Fruit fly (Drosophila melanogaster) whole organism, embryonic: Measurements from ENCODE around the gene CG18675.
A peak's percentile ranks its signal among the peaks of the same experiment; 100 is the strongest.

Experiments used
- Abd-B ChIP-seq: fragments of 200-800 bp; sonication (Bioruptor generic); optimal IDR thresholded peaks from 2 replicates; lab custom pipeline; 2018; ENCODE audit warnings: missing biosample characterization, mild to moderate bottlenecking, missing genetic modification characterization, moderate library complexity
- Atf3 ChIP-seq: fragments of 200-800 bp; sonication (Bioruptor generic); optimal IDR thresholded peaks from 3 replicates; lab custom pipeline; 2016; ENCODE audit warnings: missing biosample characterization, missing genetic modification characterization
- CG10147 ChIP-seq: fragments of 200-800 bp; sonication (Bioruptor generic); optimal IDR thresholded peaks from 2 replicates; lab custom pipeline; 2019; ENCODE audit warnings: missing biosample characterization, mild to moderate bottlenecking, missing genetic modification characterization, moderate library complexity
- CG1024 ChIP-seq: fragments of 200-800 bp; sonication (Bioruptor generic); IDR thresholded peaks from 2 replicates; pipeline ENCODE4 v1.3.6; 2022; ENCODE audit warnings: missing biosample characterization, missing genetic modification characterization
- CG12155 ChIP-seq: fragments of 200-800 bp; sonication (Bioruptor generic); optimal IDR thresholded peaks from 3 replicates; lab custom pipeline; 2016; ENCODE audit warnings: missing biosample characterization, missing genetic modification characterization
- CG12219 ChIP-seq: fragments of 200-800 bp; sonication (Bioruptor generic); optimal IDR thresholded peaks from 3 replicates; lab custom pipeline; 2018; ENCODE audit warnings: missing biosample characterization, mild to moderate bottlenecking, missing genetic modification characterization
- CG13424 ChIP-seq: fragments of 200-800 bp; sonication (Bioruptor generic); optimal IDR thresholded peaks from 2 replicates; lab custom pipeline; 2019; ENCODE audit warnings: missing biosample characterization, mild to moderate bottlenecking, missing genetic modification characterization, moderate library complexity
- CG13775 ChIP-seq: fragments of 200-800 bp; sonication (Bioruptor generic); optimal IDR thresholded peaks from 3 replicates; lab custom pipeline; 2017; ENCODE audit warnings: missing biosample characterization, mild to moderate bottlenecking, missing genetic modification characterization
- CG16779 ChIP-seq: fragments of 200-800 bp; sonication (Bioruptor generic); IDR thresholded peaks from 2 replicates; pipeline ENCODE4 v1.3.6; 2022; ENCODE audit warnings: missing biosample characterization, missing genetic modification characterization
- CG17359 ChIP-seq: fragments of 200-800 bp; sonication (Bioruptor generic); optimal IDR thresholded peaks from 3 replicates; lab custom pipeline; 2018; ENCODE audit warnings: missing biosample characterization, mild to moderate bottlenecking, missing genetic modification characterization, moderate library complexity
- CG17361 ChIP-seq: fragments of 200-800 bp; sonication (Bioruptor generic); IDR thresholded peaks from 3 replicates; pipeline ENCODE4 v1.3.6; 2022; ENCODE audit warnings: missing biosample characterization, missing genetic modification characterization
- CG17829 ChIP-seq: fragments of 200-800 bp; optimal IDR thresholded peaks from 2 replicates; lab custom pipeline; 2019; ENCODE audit warnings: missing biosample characterization, mild to moderate bottlenecking, missing genetic modification characterization, moderate library complexity
- CG31388 ChIP-seq: fragments of 200-800 bp; sonication (Bioruptor generic); optimal IDR thresholded peaks from 2 replicates; lab custom pipeline; 2016; ENCODE audit warnings: missing biosample characterization, missing genetic modification characterization
- CG3995 ChIP-seq: fragments of 200-800 bp; sonication (Bioruptor generic); optimal IDR thresholded peaks from 3 replicates; lab custom pipeline; 2016; ENCODE audit warnings: missing biosample characterization, missing genetic modification characterization
- CG4730 ChIP-seq: fragments of 200-800 bp; sonication (Bioruptor generic); IDR thresholded peaks from 2 replicates; pipeline ENCODE4 v1.3.6; 2022; ENCODE audit warnings: missing biosample characterization, missing genetic modification characterization
- CG8281 ChIP-seq: fragments of 200-800 bp; sonication (Bioruptor generic); optimal IDR thresholded peaks from 2 replicates; lab custom pipeline; 2018; ENCODE audit warnings: missing biosample characterization, mild to moderate bottlenecking, missing genetic modification characterization, moderate library complexity
- CG8924 ChIP-seq: fragments of 200-800 bp; optimal IDR thresholded peaks from 3 replicates; lab custom pipeline; 2019; ENCODE audit warnings: missing biosample characterization, mild to moderate bottlenecking, missing genetic modification characterization, moderate library complexity
- CG9215 ChIP-seq: fragments of 200-800 bp; sonication (Bioruptor generic); IDR thresholded peaks from 2 replicates; pipeline ENCODE4 v1.3.6; 2022; ENCODE audit warnings: missing biosample characterization, missing genetic modification characterization
- CG9727 ChIP-seq: fragments of 200-800 bp; sonication (Bioruptor generic); optimal IDR thresholded peaks from 3 replicates; lab custom pipeline; 2017; ENCODE audit warnings: missing biosample characterization, mild to moderate bottlenecking, missing genetic modification characterization
- Camta ChIP-seq: fragments of 200-800 bp; sonication (Bioruptor generic); optimal IDR thresholded peaks from 2 replicates; lab custom pipeline; 2016; ENCODE audit warnings: missing biosample characterization, missing genetic modification characterization
- CrebB ChIP-seq: fragments of 200-800 bp; sonication (Bioruptor generic); optimal IDR thresholded peaks from 3 replicates; lab custom pipeline; 2018; ENCODE audit warnings: missing biosample characterization, mild to moderate bottlenecking, missing genetic modification characterization
- Dp ChIP-seq: fragments of 200-800 bp; sonication (Bioruptor generic); optimal IDR thresholded peaks from 2 replicates; lab custom pipeline; 2018; ENCODE audit warnings: missing biosample characterization, mild to moderate bottlenecking, missing genetic modification characterization, moderate library complexity
- Drgx ChIP-seq: fragments of 200-800 bp; sonication (Bioruptor generic); IDR thresholded peaks from 2 replicates; pipeline ENCODE4 v1.3.6; 2022; ENCODE audit warnings: missing biosample characterization, missing genetic modification characterization
- Ets97D ChIP-seq: fragments of 200-800 bp; sonication (Bioruptor generic); optimal IDR thresholded peaks from 3 replicates; lab custom pipeline; 2016; ENCODE audit warnings: missing biosample characterization, missing genetic modification characterization
- Gug ChIP-seq: fragments of 200-800 bp; sonication (Bioruptor generic); IDR thresholded peaks from 4 replicates; pipeline ENCODE4 v1.3.6; 2022; ENCODE audit warnings: missing biosample characterization, missing genetic modification characterization
- H2.0 ChIP-seq: fragments of 200-800 bp; sonication (Bioruptor generic); IDR thresholded peaks from 2 replicates; pipeline ENCODE4 v1.3.6; 2022; ENCODE audit warnings: missing biosample characterization, missing genetic modification characterization
- HmgD ChIP-seq: fragments of 200-800 bp; sonication (Bioruptor generic); optimal IDR thresholded peaks from 3 replicates; lab custom pipeline; 2016; ENCODE audit warnings: missing biosample characterization, missing genetic modification characterization
- Hmr ChIP-seq: fragments of 200-800 bp; sonication (Bioruptor generic); optimal IDR thresholded peaks from 3 replicates; lab custom pipeline; 2017; ENCODE audit warnings: mild to moderate bottlenecking, missing biosample characterization, missing genetic modification reagents, missing genetic modification characterization
- MBD-R2 ChIP-seq: fragments of 200-800 bp; sonication (Bioruptor generic); IDR thresholded peaks from 2 replicates; pipeline ENCODE4 v1.3.6; 2022; ENCODE audit warnings: missing biosample characterization, missing genetic modification characterization
- MTF-1 ChIP-seq: fragments of 200-800 bp; sonication (Bioruptor generic); optimal IDR thresholded peaks from 2 replicates; lab custom pipeline; 2018; ENCODE audit warnings: missing biosample characterization, mild to moderate bottlenecking, missing genetic modification characterization, borderline replicate concordance
- Mad ChIP-seq: fragments of 200-800 bp; sonication (Bioruptor generic); optimal IDR thresholded peaks from 2 replicates; lab custom pipeline; 2016; ENCODE audit warnings: missing biosample characterization, missing genetic modification characterization
- NFAT ChIP-seq: fragments of 200-800 bp; sonication (Bioruptor generic); IDR thresholded peaks from 2 replicates; pipeline ENCODE4 v1.3.6; 2022; ENCODE audit warnings: missing biosample characterization, missing genetic modification characterization
- Oli ChIP-seq: fragments of 200-800 bp; sonication (Bioruptor generic); optimal IDR thresholded peaks from 2 replicates; lab custom pipeline; 2018; ENCODE audit warnings: missing biosample characterization, mild to moderate bottlenecking, missing genetic modification characterization, moderate library complexity
- bigmax ChIP-seq: fragments of 200-800 bp; sonication (Bioruptor generic); optimal IDR thresholded peaks from 2 replicates; lab custom pipeline; 2018; ENCODE audit warnings: missing biosample characterization, mild to moderate bottlenecking, missing genetic modification characterization
- br ChIP-seq: fragments of >200 bp; optimal IDR thresholded peaks from 2 replicates; lab custom pipeline; 2017
- cato ChIP-seq: fragments of 200-800 bp; sonication (Bioruptor generic); optimal IDR thresholded peaks from 2 replicates; lab custom pipeline; 2016; ENCODE audit warnings: missing biosample characterization, missing genetic modification characterization, borderline replicate concordance
- fd3F ChIP-seq: fragments of 200-800 bp; sonication (Bioruptor generic); optimal IDR thresholded peaks from 2 replicates; lab custom pipeline; 2018; ENCODE audit warnings: missing biosample characterization, mild to moderate bottlenecking, missing genetic modification characterization, moderate library complexity
- gt ChIP-seq: fragments of 200-800 bp; sonication (Bioruptor generic); IDR thresholded peaks from 2 replicates; pipeline ENCODE4 v1.3.6; 2022; ENCODE audit warnings: missing biosample characterization, missing genetic modification characterization
- ind ChIP-seq: fragments of 200-800 bp; sonication (Bioruptor generic); optimal IDR thresholded peaks from 3 replicates; lab custom pipeline; 2016; ENCODE audit warnings: missing biosample characterization, missing genetic modification characterization
- jumu ChIP-seq: fragments of 200-800 bp; sonication (Bioruptor generic); optimal IDR thresholded peaks from 3 replicates; lab custom pipeline; 2016; ENCODE audit warnings: missing biosample characterization, missing genetic modification characterization
- luna ChIP-seq: fragments of 200-800 bp; sonication (Bioruptor generic); optimal IDR thresholded peaks from 2 replicates; lab custom pipeline; 2016; ENCODE audit warnings: missing biosample characterization, missing genetic modification characterization
- nerfin-2 ChIP-seq: fragments of 200-800 bp; sonication (Bioruptor generic); IDR thresholded peaks from 2 replicates; pipeline ENCODE4 v1.3.6; 2022; ENCODE audit warnings: missing biosample characterization, missing genetic modification characterization; ENCODE audit not compliant: partially characterized antibody
- pnt ChIP-seq: fragments of 200-800 bp; sonication (Bioruptor generic); optimal IDR thresholded peaks from 3 replicates; lab custom pipeline; 2016; ENCODE audit warnings: missing biosample characterization, missing genetic modification characterization
- prd ChIP-seq, 3 experiments: fragments of >200 bp in 2 of 3; fragments of 200-800 bp in 1 of 3; sonication (Bioruptor generic) in 1 of 3; optimal IDR thresholded peaks in 2 of 3; IDR thresholded peaks in 1 of 3; 2 replicates in 2 of 3; 3 replicates in 1 of 3; pipeline versions ENCODE4 v1.3.6 to Lab custom; 2017 to 2022; ENCODE audit warnings: missing biosample characterization in 1 of 3, missing genetic modification characterization in 1 of 3
- ranshi ChIP-seq: fragments of 200-800 bp; sonication (Bioruptor generic); IDR thresholded peaks from 2 replicates; pipeline ENCODE4 v1.3.6; 2022; ENCODE audit warnings: missing biosample characterization, missing genetic modification characterization
- so ChIP-seq: fragments of 200-800 bp; sonication (Bioruptor generic); IDR thresholded peaks from 3 replicates; pipeline ENCODE4 v1.3.6; 2022; ENCODE audit warnings: missing biosample characterization, missing genetic modification characterization
- usp ChIP-seq: fragments of >200 bp; optimal IDR thresholded peaks from 2 replicates; lab custom pipeline; 2017; ENCODE audit warnings: missing biosample characterization, missing genetic modification characterization

The CG18675 gene

dm6 chr3L:4239442-4240322 lies 66.0 kb downstream of the CG18675 start, which contains the start of gene Sqor (continued):
- peak; percentile 59 for TF ChIP-seq ranshi (GFP tag; lab: Robert Waterston, UW)
- TF ChIP-seq Dp (GFP tag; lab: Kevin White, UChicago) = peak; percentile 23
- TF ChIP-seq gt (GFP tag; lab: Robert Waterston, UW) = no peak
- peak; percentile 87 for TF ChIP-seq CG9727 (GFP tag; lab: Kevin White, UChicago)
- TF ChIP-seq Camta (GFP tag; lab: Kevin White, UChicago) = peak; percentile 73
- peak; percentile 82 for TF ChIP-seq HmgD (GFP tag; lab: Kevin White, UChicago)
- TF ChIP-seq usp (GFP tag; lab: Kevin White, UChicago) = no peak

- TF ChIP-seq CG4730 = peak; percentile 44; the same call in 1 of the 2 replicates
- TF ChIP-seq CG12155 = peak; percentile 19
- no peak for TF ChIP-seq Atf3 (GFP tag; lab: Kevin White, UChicago)
- no peak for TF ChIP-seq Gug (GFP tag; lab: Robert Waterston, UW)
- TF ChIP-seq Drgx (GFP tag; lab: Robert Waterston, UW) = peak; percentile 54
- no peak for TF ChIP-seq nerfin-2 (GFP tag; lab: Robert Waterston, UW)
- peak; percentile 66 for TF ChIP-seq CG8924 (tag; lab: Kevin White, UChicago)
- peak; percentile 5 for TF ChIP-seq CG3995 (GFP tag; lab: Kevin White, UChicago)
- TF ChIP-seq CG9215 = no peak
- no peak for TF ChIP-seq cato (GFP tag; lab: Kevin White, UChicago)
- peak; percentile 42 for TF ChIP-seq Ets97D (GFP tag; lab: Kevin White, UChicago)
- peak; percentile 19; the same call in 1 of the 2 replicates for TF ChIP-seq NFAT (GFP tag; lab: Robert Waterston, UW)
- no peak for TF ChIP-seq H2.0 (GFP tag; lab: Robert Waterston, UW)
- TF ChIP-seq CG17359 (tag; lab: Kevin White, UChicago) = no peak
- TF ChIP-seq CG10147 = no peak
- TF ChIP-seq CrebB (tag; lab: Kevin White, UChicago) = peak; percentile 2
- no peak for TF ChIP-seq bigmax (GFP tag; lab: Kevin White, UChicago)
- no peak for TF ChIP-seq CG17361 (GFP tag; lab: Robert Waterston, UW)
- peak; percentile 63; the same call in 1 of the 2 replicates for TF ChIP-seq MBD-R2
- peak; percentile 30 for TF ChIP-seq CG13775 (GFP tag; lab: Kevin White, UChicago)
- TF ChIP-seq CG8281 (tag; lab: Kevin White, UChicago) = no peak
- no peak for TF ChIP-seq CG16779 (GFP tag; lab: Robert Waterston, UW)
- TF ChIP-seq fd3F (GFP tag; lab: Kevin White, UChicago) = no peak
- TF ChIP-seq Abd-B (GFP tag; lab: Kevin White, UChicago) = peak; percentile 4
- TF ChIP-seq CG31388 (GFP tag; lab: Kevin White, UChicago) = no peak
- no peak for TF ChIP-seq jumu (GFP tag; lab: Kevin White, UChicago)
- no peak for TF ChIP-seq prd (optimal IDR thresholded peaks at IDR 0.05; lab: Kevin White, UChicago)
- TF ChIP-seq prd (GFP tag; IDR thresholded peaks at IDR 0.05; lab: Robert Waterston, UW) = peak; percentile 67
- TF ChIP-seq Oli (tag; lab: Kevin White, UChicago) = no peak
- no peak for TF ChIP-seq MTF-1
- no peak for TF ChIP-seq br
- no peak for TF ChIP-seq luna (GFP tag; lab: Kevin White, UChicago)
- TF ChIP-seq CG12219 (GFP tag; lab: Kevin White, UChicago) = no peak
- peak; percentile 92 for TF ChIP-seq Dp (GFP tag; lab: Kevin White, UChicago)
- TF ChIP-seq Hmr (GFP tag; lab: Kevin White, UChicago) = no peak
- peak; percentile 62 for TF ChIP-seq CG17829 (tag; lab: Kevin White, UChicago)
- TF ChIP-seq CG13424 (tag; lab: Kevin White, UChicago) = peak; percentile 53
- TF ChIP-seq ind (GFP tag; lab: Kevin White, UChicago) = peak; percentile 31
- TF ChIP-seq so (GFP tag; lab: Robert Waterston, UW) = peak; percentile 47; the same call in 1 of the 3 replicates
- 0 out of 2 replicates have a peak, but pooled peaks have one; percentile 18 for TF ChIP-seq CG1024
- no peak for TF ChIP-seq pnt (GFP tag; lab: Kevin White, UChicago)
- TF ChIP-seq Mad = peak; percentile 4
These were observed 68.7 kb downstream of the CG18675 start, which contains the start of gene pav for dm6 chr3L:4242428-4242827. Gene pav, plus strand, starts transcription at chr3L:4242734.
